Worm (Caenorhabditis elegans): ENCODE measurements around the gene glb-6.

Gene glb-6

DNA sequence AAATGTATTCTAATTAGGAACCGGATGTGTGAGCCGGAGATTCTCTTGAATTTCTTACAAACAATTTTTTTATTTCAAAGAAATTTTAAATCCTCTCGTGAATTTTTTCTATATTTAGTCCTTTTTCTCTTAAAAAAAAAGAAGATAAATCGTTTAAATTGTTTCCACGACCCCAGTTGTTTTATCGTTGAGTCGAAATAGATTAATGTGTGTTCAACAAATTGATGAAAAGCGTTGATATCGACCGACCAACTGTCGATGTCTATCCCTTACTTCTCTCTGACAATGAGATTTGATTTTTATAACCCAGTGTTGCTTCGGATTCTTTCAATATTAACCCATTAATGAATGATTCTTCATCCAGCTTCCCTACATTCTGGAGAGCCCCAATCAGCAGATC, 35.9 kb upstream of the glb-6 start, which contains the start of gene CD4.1:
CD4.1 (plus strand) TSS at position 301 of the 400 bp plus-strand sequence.
- no peak for TF ChIP-seq tbx-8 (GFP tag; optimal IDR thresholded peaks at IDR 0.05)
- no peak for TF ChIP-seq snpc-4 (tag; optimal IDR thresholded peaks at IDR 0.05)
- peak; percentile 12 for TF ChIP-seq hlh-1 (tag; optimal IDR thresholded peaks at IDR 0.05)

DNA sequence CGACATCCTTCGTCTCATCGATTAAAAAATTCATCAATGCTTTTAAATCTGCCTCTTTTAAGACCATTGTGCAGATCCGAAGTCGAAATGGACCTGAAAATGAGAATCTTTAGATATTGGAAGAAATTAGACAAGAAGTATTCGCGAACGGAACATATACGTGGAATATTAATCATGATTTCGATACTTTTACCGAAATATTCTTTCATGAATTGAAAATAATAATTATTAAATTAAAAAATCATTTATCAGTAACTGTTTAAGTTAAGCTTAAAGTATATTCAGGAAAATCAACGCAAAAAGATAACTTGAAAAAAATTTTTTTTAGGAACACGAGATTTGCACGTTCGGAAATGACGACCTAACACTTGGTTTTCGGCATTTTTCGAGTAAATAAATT, 30.9 kb upstream of the glb-6 start, which contains the start of gene CD4.8:
CD4.8 (minus strand) TSS at position 101 of the 400 bp plus-strand sequence.
- TF ChIP-seq ztf-11 (tag; optimal IDR thresholded peaks at IDR 0.05): no peak
- TF ChIP-seq tbx-8 (GFP tag; optimal IDR thresholded peaks at IDR 0.05): no peak
- TF ChIP-seq elt-1 (tag; optimal IDR thresholded peaks at IDR 0.05; ENCODE audit: borderline replicate concordance, insufficient read depth): no peak
- TF ChIP-seq bed-3 (GFP tag; optimal IDR thresholded peaks at IDR 0.05): no peak
- no peak for TF ChIP-seq snpc-4 (tag; optimal IDR thresholded peaks at IDR 0.05)
- no peak for TF ChIP-seq nhr-12 (tag; optimal IDR thresholded peaks at IDR 0.05)
- TF ChIP-seq ham-2 (GFP tag; optimal IDR thresholded peaks at IDR 0.05): no peak
- TF ChIP-seq flh-1 (GFP tag; optimal IDR thresholded peaks at IDR 0.05): no peak
- TF ChIP-seq cnd-1 (tag; optimal IDR thresholded peaks at IDR 0.05): no peak
- no peak for TF ChIP-seq M03D4.4 (tag; optimal IDR thresholded peaks at IDR 0.05)
- no peak for TF ChIP-seq ceh-83 (GFP tag; optimal IDR thresholded peaks at IDR 0.05)

DNA sequence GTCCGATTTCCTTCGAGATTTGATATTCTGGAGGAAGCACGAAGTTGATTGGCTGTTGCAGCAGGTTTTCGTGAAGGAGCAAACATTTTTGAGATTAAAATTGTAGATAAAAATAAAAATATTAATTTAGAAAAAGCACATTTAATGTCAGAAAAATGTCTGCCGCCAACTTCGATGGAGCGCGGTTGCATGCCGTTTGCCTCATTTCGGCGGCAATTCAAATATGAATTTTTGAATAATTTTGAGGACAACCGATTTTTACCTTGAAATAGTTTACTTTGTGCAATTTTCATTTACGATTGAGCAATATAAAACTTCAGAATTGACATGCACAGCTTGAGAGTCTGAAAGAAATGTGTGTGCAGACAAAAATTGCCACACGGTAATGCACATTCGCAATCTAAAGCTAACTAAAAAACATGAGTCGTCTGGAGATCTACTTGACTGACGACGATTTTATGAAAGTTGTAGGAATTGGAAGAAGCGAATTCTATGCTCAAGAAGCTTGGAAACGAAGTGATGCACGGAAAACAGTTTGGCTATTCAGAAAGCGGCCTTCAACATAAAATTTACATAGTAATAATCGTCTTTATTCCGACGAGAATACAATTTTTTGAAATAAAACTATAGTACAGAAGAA, 26.2 kb upstream of the glb-6 start, which contains the start of gene zhit-1:
zhit-1 (minus strand) TSS at position 161 of the 640 bp plus-strand sequence.
- TF ChIP-seq ztf-11 (tag; optimal IDR thresholded peaks at IDR 0.05) (no peak), mep-1 (tag; optimal IDR thresholded peaks at IDR 0.05) (peak; percentile 28)

DNA sequence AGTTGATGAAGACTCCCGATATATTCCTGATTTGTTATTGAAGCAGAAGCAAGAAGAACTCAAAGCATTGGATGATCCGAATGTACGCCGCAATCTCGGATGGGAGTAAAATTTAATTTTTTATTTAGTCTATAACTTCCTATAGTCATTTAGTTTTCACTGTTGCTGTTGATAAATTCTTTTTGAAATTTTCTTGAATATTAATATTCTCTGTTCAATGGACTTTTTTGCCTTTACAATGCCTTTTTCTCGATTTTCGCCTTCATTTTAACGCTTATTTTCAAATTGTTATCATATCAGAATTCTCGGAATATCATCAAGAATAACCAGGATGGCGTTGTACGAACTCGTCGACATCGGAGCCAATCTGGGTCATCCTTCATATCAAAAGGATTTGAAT, 24.0 kb upstream of the glb-6 start, which contains the start of gene crn-2:
crn-2 (plus strand) TSS at position 301 of the 400 bp plus-strand sequence.
- no peak for TF ChIP-seq M03D4.4 (tag; optimal IDR thresholded peaks at IDR 0.05)
- no peak for TF ChIP-seq lin-32 (GFP tag; optimal IDR thresholded peaks at IDR 0.05)
- no peak for TF ChIP-seq elt-3 (tag; optimal IDR thresholded peaks at IDR 0.05)
- no peak for TF ChIP-seq zip-8 (tag; optimal IDR thresholded peaks at IDR 0.05)
- no peak for TF ChIP-seq unc-62 (GFP tag; optimal IDR thresholded peaks at IDR 0.05)
- TF ChIP-seq nhr-76 (tag; optimal IDR thresholded peaks at IDR 0.05): no peak
- no peak for TF ChIP-seq ceh-39 (tag; optimal IDR thresholded peaks at IDR 0.05)
- TF ChIP-seq ham-2 (GFP tag; optimal IDR thresholded peaks at IDR 0.05): no peak
- TF ChIP-seq mep-1 (tag; optimal IDR thresholded peaks at IDR 0.05): no peak
- no peak for TF ChIP-seq drap-1 (GFP tag; optimal IDR thresholded peaks at IDR 0.05)
- TF ChIP-seq nhr-237 (tag; optimal IDR thresholded peaks at IDR 0.05): no peak
- no peak for TF ChIP-seq sptf-1 (tag; optimal IDR thresholded peaks at IDR 0.05)
- TF ChIP-seq elt-1 (tag; optimal IDR thresholded peaks at IDR 0.05; ENCODE audit: borderline replicate concordance, insufficient read depth): no peak
- TF ChIP-seq unc-120 (tag; optimal IDR thresholded peaks at IDR 0.05; ENCODE audit: poor library complexity, severe bottlenecking): no peak
- no peak for TF ChIP-seq unc-39 (tag; optimal IDR thresholded peaks at IDR 0.05)
- no peak for TF ChIP-seq snpc-4 (tag; optimal IDR thresholded peaks at IDR 0.05)
- TF ChIP-seq lsy-2 (tag; optimal IDR thresholded peaks at IDR 0.05): no peak
- TF ChIP-seq ztf-11 (tag; optimal IDR thresholded peaks at IDR 0.05): no peak
- no peak for TF ChIP-seq tbx-8 (GFP tag; optimal IDR thresholded peaks at IDR 0.05)
- TF ChIP-seq bed-3 (GFP tag; optimal IDR thresholded peaks at IDR 0.05): no peak

DNA sequence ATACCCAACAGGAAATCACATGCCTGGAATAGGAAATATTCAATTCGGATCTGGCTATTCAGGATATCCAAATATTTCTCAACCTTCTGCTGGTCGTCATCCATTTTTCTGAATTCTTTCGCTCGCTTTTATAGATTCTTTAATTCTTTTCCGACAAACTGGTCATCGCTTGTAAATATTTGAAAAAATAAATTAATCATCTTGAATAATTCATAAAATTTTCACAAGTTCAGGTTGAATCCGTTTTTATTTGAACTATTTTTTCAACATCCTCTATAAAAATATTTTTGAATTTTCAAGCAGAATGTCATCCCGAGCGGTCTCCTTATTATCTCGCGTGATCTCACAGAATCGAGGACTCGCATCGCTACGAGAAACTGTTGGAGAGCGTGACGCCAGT, 23.1 kb upstream of the glb-6 start, which contains the start of gene mrpl-48:
mrpl-48 (plus strand) TSS at position 301 of the 400 bp plus-strand sequence.
- TF ChIP-seq sem-2 (GFP tag; optimal IDR thresholded peaks at IDR 0.05) (no peak), mep-1 (tag; optimal IDR thresholded peaks at IDR 0.05) (no peak), blmp-1 (tag; optimal IDR thresholded peaks at IDR 0.05) (no peak), lsy-2 (tag; optimal IDR thresholded peaks at IDR 0.05) (no peak), mls-2 (tag; optimal IDR thresholded peaks at IDR 0.05) (no peak), unc-120 (tag; optimal IDR thresholded peaks at IDR 0.05; ENCODE audit: poor library complexity, severe bottlenecking) (no peak), sptf-1 (tag; optimal IDR thresholded peaks at IDR 0.05) (no peak), ceh-83 (GFP tag; optimal IDR thresholded peaks at IDR 0.05) (no peak), zip-8 (tag; optimal IDR thresholded peaks at IDR 0.05) (no peak), nhr-12 (tag; optimal IDR thresholded peaks at IDR 0.05) (no peak), lin-32 (GFP tag; optimal IDR thresholded peaks at IDR 0.05) (no peak), elt-3 (tag; optimal IDR thresholded peaks at IDR 0.05) (no peak)

Data from whole organism, mixed stage, embryonic.